Worm (Caenorhabditis elegans) whole organism, L3 larva: Measurements from ENCODE around the gene nas-20.
"Not testable (repeated sequence)": the region's sequence is repeated elsewhere in the genome, so short reads cannot be mapped to it uniquely, and the experiment has no call there.

ENCODE experiments used
- ZK546.5 ChIP-seq: sonication (generic microtip); optimal IDR thresholded peaks from 2 replicates; lab custom pipeline; 2017; ENCODE audit warnings: missing biosample characterization, missing genetic modification characterization
- ama-1 ChIP-seq: fragments of 150-350 bp; optimal IDR thresholded peaks from 2 replicates; lab custom pipeline; 2018
- ceh-16 ChIP-seq: sonication (generic microtip); optimal IDR thresholded peaks from 2 replicates; lab custom pipeline; 2017; ENCODE audit warnings: missing biosample characterization, missing genetic modification characterization
- ceh-82 ChIP-seq: fragments of 150-350 bp; optimal IDR thresholded peaks from 2 replicates; lab custom pipeline; 2014; ENCODE audit warnings: missing biosample characterization, missing genetic modification characterization
- ceh-9 ChIP-seq: sonication (generic microtip); optimal IDR thresholded peaks from 2 replicates; lab custom pipeline; 2018; ENCODE audit warnings: missing biosample characterization, missing genetic modification characterization
- daf-12 ChIP-seq: fragments of 150-350 bp; optimal IDR thresholded peaks from 2 replicates; lab custom pipeline; 2014; ENCODE audit warnings: missing biosample characterization, missing genetic modification reagents, missing genetic modification characterization
- egl-27 ChIP-seq: sonication (generic microtip); optimal IDR thresholded peaks from 4 replicates; lab custom pipeline; 2017; ENCODE audit warnings: missing biosample characterization, missing genetic modification reagents, missing genetic modification characterization
- egl-5 ChIP-seq: fragments of 150-350 bp; optimal IDR thresholded peaks from 2 replicates; lab custom pipeline; 2017; ENCODE audit warnings: missing biosample characterization, missing genetic modification reagents, missing genetic modification characterization, inconsistent platforms
- elt-1 ChIP-seq: fragments of 150-350 bp; optimal IDR thresholded peaks from 2 replicates; lab custom pipeline; 2014; ENCODE audit warnings: missing biosample characterization, missing genetic modification characterization
- elt-2 ChIP-seq: sonication (generic microtip); optimal IDR thresholded peaks from 2 replicates; lab custom pipeline; 2016; ENCODE audit warnings: missing genetic modification reagents, mild to moderate bottlenecking, missing genetic modification characterization, missing compliant biosample characterization
- eor-1 ChIP-seq, 2 experiments: fragments of 150-350 bp; optimal IDR thresholded peaks; 2 replicates each; lab custom pipeline; 2014 to 2018; ENCODE audit warnings: missing biosample characterization in 2 of 2, missing genetic modification characterization in 2 of 2
- fkh-10 ChIP-seq: sonication (generic microtip); optimal IDR thresholded peaks from 2 replicates; lab custom pipeline; 2017; ENCODE audit warnings: missing biosample characterization, missing genetic modification reagents, missing genetic modification characterization
- fkh-2 ChIP-seq: fragments of 150-350 bp; optimal IDR thresholded peaks from 2 replicates; lab custom pipeline; 2014; ENCODE audit warnings: missing biosample characterization, missing genetic modification reagents, missing genetic modification characterization
- fos-1 ChIP-seq: fragments of 150-350 bp; optimal IDR thresholded peaks from 2 replicates; lab custom pipeline; 2014; ENCODE audit warnings: missing biosample characterization, missing genetic modification characterization
- hmg-11 ChIP-seq: sonication (generic microtip); optimal IDR thresholded peaks from 2 replicates; lab custom pipeline; 2016; ENCODE audit warnings: missing genetic modification characterization, missing compliant biosample characterization
- jun-1 ChIP-seq: fragments of 150-350 bp; optimal IDR thresholded peaks from 2 replicates; lab custom pipeline; 2014; ENCODE audit warnings: missing biosample characterization, missing genetic modification reagents, missing genetic modification characterization
- lin-15B ChIP-seq: fragments of 150-350 bp; optimal IDR thresholded peaks from 2 replicates; lab custom pipeline; 2014; ENCODE audit warnings: missing biosample characterization, missing genetic modification characterization
- lin-39 ChIP-seq: fragments of 150-350 bp; optimal IDR thresholded peaks from 2 replicates; lab custom pipeline; 2018; ENCODE audit warnings: missing biosample characterization, missing genetic modification reagents, missing genetic modification characterization
- lsy-12 ChIP-seq: sonication (generic microtip); optimal IDR thresholded peaks from 2 replicates; lab custom pipeline; 2016; ENCODE audit warnings: mild to moderate bottlenecking, missing genetic modification characterization, missing compliant biosample characterization
- mml-1 ChIP-seq: fragments of 150-350 bp; sonication (generic microtip); optimal IDR thresholded peaks from 3 replicates; lab custom pipeline; 2014; ENCODE audit warnings: missing biosample characterization, missing genetic modification characterization
- nhr-11 ChIP-seq: fragments of 150-350 bp; optimal IDR thresholded peaks from 2 replicates; lab custom pipeline; 2014; ENCODE audit warnings: missing biosample characterization, missing genetic modification characterization
- nhr-12 ChIP-seq: fragments of 150-350 bp; optimal IDR thresholded peaks from 2 replicates; lab custom pipeline; 2014; ENCODE audit warnings: missing biosample characterization, missing genetic modification characterization
- nhr-237 ChIP-seq: fragments of 150-350 bp; optimal IDR thresholded peaks from 2 replicates; lab custom pipeline; 2014; ENCODE audit warnings: missing biosample characterization, missing genetic modification characterization
- nhr-28 ChIP-seq: fragments of 150-350 bp; optimal IDR thresholded peaks from 2 replicates; lab custom pipeline; 2014; ENCODE audit warnings: missing biosample characterization, missing genetic modification characterization
- nhr-43 ChIP-seq: sonication (generic microtip); optimal IDR thresholded peaks from 2 replicates; lab custom pipeline; 2016; ENCODE audit warnings: mild to moderate bottlenecking, missing genetic modification characterization, missing compliant biosample characterization; ENCODE audit not compliant: poor library complexity, severe bottlenecking
- nhr-76 ChIP-seq: fragments of 150-350 bp; sonication (generic microtip); optimal IDR thresholded peaks from 5 replicates; lab custom pipeline; 2014; ENCODE audit warnings: missing biosample characterization, missing genetic modification characterization
- nhr-77 ChIP-seq: fragments of 150-350 bp; optimal IDR thresholded peaks from 2 replicates; lab custom pipeline; 2014; ENCODE audit warnings: missing biosample characterization, missing genetic modification characterization
- pha-4 ChIP-seq: fragments of 150-350 bp; optimal IDR thresholded peaks from 2 replicates; lab custom pipeline; 2014; ENCODE audit warnings: missing biosample characterization, missing genetic modification reagents, missing genetic modification characterization
- pqm-1 ChIP-seq: fragments of 150-350 bp; optimal IDR thresholded peaks from 2 replicates; lab custom pipeline; 2017; ENCODE audit warnings: missing biosample characterization, missing genetic modification characterization, inconsistent platforms
- sea-2 ChIP-seq: fragments of 150-350 bp; sonication (generic microtip); optimal IDR thresholded peaks from 4 replicates; lab custom pipeline; 2014; ENCODE audit warnings: missing biosample characterization, missing genetic modification reagents, missing genetic modification characterization
- skn-1 ChIP-seq: fragments of 150-350 bp; optimal IDR thresholded peaks from 2 replicates; lab custom pipeline; 2014; ENCODE audit warnings: missing biosample characterization, missing genetic modification characterization
- tbx-2 ChIP-seq: sonication (generic microtip); optimal IDR thresholded peaks from 2 replicates; lab custom pipeline; 2016; ENCODE audit warnings: mild to moderate bottlenecking, missing genetic modification characterization, missing compliant biosample characterization
- unc-39 ChIP-seq: sonication (generic microtip); optimal IDR thresholded peaks from 4 replicates; lab custom pipeline; 2017; ENCODE audit warnings: missing biosample characterization, missing genetic modification characterization
- ztf-11 ChIP-seq: fragments of 150-350 bp; optimal IDR thresholded peaks from 2 replicates; lab custom pipeline; 2014; ENCODE audit warnings: missing biosample characterization, missing genetic modification characterization

nas-20 gene

ce11 chrV:11483580-11484092 lies 11.5 kb upstream of the nas-20 start, which contains the start of gene col-157:
col-157 (plus strand) TSS chrV:11484042.
- TF ChIP-seq lin-39, ceh-82, egl-5 (tag; lab: Kevin White, UChicago): not testable (repeated sequence)

- TF ChIP-seq lsy-12 (tag; lab: Kevin White, UChicago); eor-1 (tag; optimal IDR thresholded peaks at IDR 0.05; lab: Kevin White, UChicago); skn-1 (tag; lab: Kevin White, UChicago): not testable (repeated sequence)
Observed at ce11 chrV:11480734-11481133, 8.6 kb upstream of the nas-20 start, which contains the start of gene T11F9.14. T11F9.14 (minus strand) TSS chrV:11480834.

ce11 chrV:11479406-11479805 lies 7.3 kb upstream of the nas-20 start, which contains the start of gene T11F9.22:
T11F9.22 (plus strand) TSS chrV:11479706.
- TF ChIP-seq elt-1: no peak
- no peak for TF ChIP-seq nhr-237 (tag; lab: Kevin White, UChicago)
- no peak for TF ChIP-seq ztf-11 (tag; lab: Kevin White, UChicago)
- no peak for TF ChIP-seq daf-12 (tag; lab: Kevin White, UChicago)
- TF ChIP-seq tbx-2 (tag; lab: Kevin White, UChicago): no peak
- no peak for TF ChIP-seq ama-1 (lab: Kevin White, UChicago)
- TF ChIP-seq hmg-11 (tag; lab: Kevin White, UChicago): no peak
- TF ChIP-seq ZK546.5 (tag; lab: Kevin White, UChicago): no peak
- TF ChIP-seq eor-1 (tag; optimal IDR thresholded peaks at IDR 0.05; lab: Kevin White, UChicago): no peak
- no peak for TF ChIP-seq pha-4 (tag; lab: Kevin White, UChicago)
- no peak for TF ChIP-seq fos-1 (tag; lab: Kevin White, UChicago)
- TF ChIP-seq sea-2: no peak
- TF ChIP-seq nhr-76: no peak
- no peak for TF ChIP-seq lin-15B (tag; lab: Kevin White, UChicago)
- TF ChIP-seq pqm-1 (tag; lab: Kevin White, UChicago): no peak
- TF ChIP-seq mml-1 (tag; lab: Kevin White, UChicago): no peak
- TF ChIP-seq fkh-10: no peak
- TF ChIP-seq jun-1 (tag; lab: Kevin White, UChicago): no peak

ce11 chrV:11475638-11476037 lies 3.5 kb upstream of the nas-20 start, which contains the start of gene T11F9.7:
T11F9.7 (plus strand) TSS chrV:11475938.
- TF ChIP-seq ceh-16; egl-27 (tag; lab: Kevin White, UChicago); unc-39 (tag; lab: Kevin White, UChicago): not testable (repeated sequence)

ce11 chrV:11474399-11474798 lies 2.3 kb upstream of the nas-20 start, which contains the start of gene nas-22:
nas-22 (plus strand) TSS chrV:11474699.
- no peak for TF ChIP-seq nhr-12 (tag; lab: Kevin White, UChicago)
- no peak for TF ChIP-seq pqm-1 (tag; lab: Kevin White, UChicago)
- TF ChIP-seq nhr-77 (tag; lab: Kevin White, UChicago): no peak
- TF ChIP-seq nhr-11 (tag; lab: Kevin White, UChicago): no peak
- no peak for TF ChIP-seq elt-2 (tag; lab: Kevin White, UChicago)
- TF ChIP-seq ama-1 (lab: Kevin White, UChicago): no peak
- TF ChIP-seq nhr-43: no peak
- no peak for TF ChIP-seq elt-1
- TF ChIP-seq ceh-9: no peak
- TF ChIP-seq ceh-16: no peak
- no peak for TF ChIP-seq fkh-2 (tag; lab: Kevin White, UChicago)
- no peak for TF ChIP-seq nhr-28
